Worm (Caenorhabditis elegans) whole organism, L1 larva: ENCODE measurements around the gene F47D12.7.
A peak's percentile ranks its signal among the peaks of the same experiment; 100 is the strongest.

ENCODE experiments used
- elt-3 ChIP-seq, 6 experiments: fragments of 150-350 bp in 1 of 6; sonication (generic microtip); optimal IDR thresholded peaks; 2 replicates each; lab custom pipeline; 2017 to 2018; ENCODE audit warnings: missing biosample characterization in 6 of 6, missing genetic modification characterization in 6 of 6, inconsistent platforms in 1 of 6
- hlh-4 ChIP-seq: sonication (generic microtip); optimal IDR thresholded peaks from 2 replicates; lab custom pipeline; 2016; ENCODE audit warnings: mild to moderate bottlenecking, missing genetic modification characterization, missing compliant biosample characterization

DNA sequence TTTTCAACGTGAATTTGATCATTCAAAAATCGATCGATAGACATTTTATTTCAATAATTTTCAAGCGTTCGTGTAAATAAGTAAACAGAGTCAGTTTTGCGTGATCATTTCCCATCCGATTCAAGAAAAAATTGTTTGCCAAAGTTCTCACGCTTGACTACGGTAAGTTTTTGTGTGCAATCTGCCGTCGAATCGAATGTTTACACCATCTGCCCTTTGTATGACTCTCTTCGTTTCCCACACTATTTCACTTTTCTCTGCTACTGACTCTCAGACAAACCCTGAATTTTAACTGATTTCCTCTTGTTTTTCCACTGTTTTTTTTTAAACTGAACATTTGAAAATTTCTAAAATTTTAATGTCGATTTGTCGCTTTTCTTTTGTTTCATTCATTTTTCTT is 48.9 kb upstream of the F47D12.7 start:
- TF ChIP-seq elt-3 (tag; optimal IDR thresholded peaks at IDR 0.05; lab: Kevin White, UChicago) (peak in 3 of 6 experiments; percentile 25 to 68 (median 64)), hlh-4 (no peak)
